Fruit fly (Drosophila melanogaster) whole organism, embryonic: ENCODE data around the gene scu.

Source experiments
- Aef1 ChIP-seq: fragments of 200-800 bp; sonication (Bioruptor generic); IDR thresholded peaks from 3 replicates; pipeline ENCODE4 v1.3.6; 2022; ENCODE audit warnings: missing biosample characterization, missing genetic modification characterization
- Atf6 ChIP-seq: fragments of 200-800 bp; sonication (Bioruptor generic); IDR thresholded peaks from 2 replicates; pipeline ENCODE4 v1.3.6; 2022; ENCODE audit warnings: missing biosample characterization, missing genetic modification characterization
- Bdp1 ChIP-seq: fragments of 200-800 bp; sonication (Bioruptor generic); optimal IDR thresholded peaks from 3 replicates; lab custom pipeline; 2016; ENCODE audit warnings: missing biosample characterization, missing genetic modification characterization
- Bgb ChIP-seq: fragments of 200-800 bp; sonication (Bioruptor generic); IDR thresholded peaks from 2 replicates; pipeline ENCODE4 v1.3.6; 2022; ENCODE audit warnings: missing biosample characterization, missing genetic modification characterization; ENCODE audit not compliant: partially characterized antibody
- CG11085 ChIP-seq: fragments of 200-800 bp; sonication (Bioruptor generic); IDR thresholded peaks from 2 replicates; pipeline ENCODE4 v1.3.6; 2022; ENCODE audit warnings: missing biosample characterization, missing genetic modification characterization
- CG11247 ChIP-seq: fragments of 200-800 bp; sonication (Bioruptor generic); IDR thresholded peaks from 2 replicates; pipeline ENCODE4 v1.3.6; 2022; ENCODE audit warnings: missing biosample characterization, missing genetic modification characterization
- CG11456 ChIP-seq: fragments of 200-800 bp; sonication (Bioruptor generic); IDR thresholded peaks from 3 replicates; pipeline ENCODE4 v1.3.6; 2022; ENCODE audit warnings: missing biosample characterization, missing genetic modification characterization
- CG13424 ChIP-seq: fragments of 200-800 bp; sonication (Bioruptor generic); optimal IDR thresholded peaks from 2 replicates; lab custom pipeline; 2019; ENCODE audit warnings: missing biosample characterization, mild to moderate bottlenecking, missing genetic modification characterization, moderate library complexity
- CG14860 ChIP-seq: fragments of 200-800 bp; sonication (Bioruptor generic); IDR thresholded peaks from 3 replicates; pipeline ENCODE4 v1.3.6; 2022; ENCODE audit warnings: missing biosample characterization, missing genetic modification characterization; ENCODE audit not compliant: partially characterized antibody
- CG1647 ChIP-seq: fragments of 200-800 bp; sonication (Bioruptor generic); optimal IDR thresholded peaks from 3 replicates; lab custom pipeline; 2016; ENCODE audit warnings: missing biosample characterization, missing genetic modification characterization
- CG17802 ChIP-seq: fragments of 200-800 bp; sonication (Bioruptor generic); optimal IDR thresholded peaks from 2 replicates; lab custom pipeline; 2018; ENCODE audit warnings: missing biosample characterization, mild to moderate bottlenecking, missing genetic modification characterization, moderate library complexity
- CG2120 ChIP-seq: fragments of 200-800 bp; sonication (Bioruptor generic); optimal IDR thresholded peaks from 3 replicates; lab custom pipeline; 2016; ENCODE audit warnings: missing biosample characterization, missing genetic modification characterization
- CG2202 ChIP-seq: fragments of 200-800 bp; sonication (Bioruptor generic); optimal IDR thresholded peaks from 2 replicates; lab custom pipeline; 2018; ENCODE audit warnings: missing biosample characterization, mild to moderate bottlenecking, missing genetic modification characterization
- CG2678 ChIP-seq: fragments of 200-800 bp; sonication (Bioruptor generic); optimal IDR thresholded peaks from 3 replicates; lab custom pipeline; 2019; ENCODE audit warnings: missing biosample characterization, mild to moderate bottlenecking, missing genetic modification characterization, moderate library complexity
- CG2712 ChIP-seq: fragments of 200-800 bp; optimal IDR thresholded peaks from 3 replicates; lab custom pipeline; 2019; ENCODE audit warnings: missing biosample characterization, mild to moderate bottlenecking, missing genetic modification characterization, moderate library complexity
- CG30403 ChIP-seq: fragments of 200-800 bp; sonication (Bioruptor generic); optimal IDR thresholded peaks from 3 replicates; lab custom pipeline; 2016; ENCODE audit warnings: missing biosample characterization, missing genetic modification characterization
- CG3163 ChIP-seq: fragments of 200-800 bp; sonication (Bioruptor generic); optimal IDR thresholded peaks from 3 replicates; lab custom pipeline; 2016; ENCODE audit warnings: missing biosample characterization, missing genetic modification characterization
- CG32532 ChIP-seq: fragments of 200-800 bp; sonication (Bioruptor generic); IDR thresholded peaks from 2 replicates; pipeline ENCODE4 v1.3.6; 2022; ENCODE audit warnings: missing biosample characterization, missing genetic modification characterization
- CG33213 ChIP-seq: fragments of 200-800 bp; sonication (Bioruptor generic); optimal IDR thresholded peaks from 3 replicates; lab custom pipeline; 2016; ENCODE audit warnings: missing biosample characterization, missing genetic modification characterization
- CG33557 ChIP-seq: fragments of 200-800 bp; sonication (Bioruptor generic); optimal IDR thresholded peaks from 2 replicates; lab custom pipeline; 2019; ENCODE audit warnings: missing biosample characterization, mild to moderate bottlenecking, missing genetic modification characterization, moderate library complexity
- CG3847 ChIP-seq: fragments of 200-800 bp; sonication (Bioruptor generic); IDR thresholded peaks from 2 replicates; pipeline ENCODE4 v1.3.6; 2022; ENCODE audit warnings: missing biosample characterization, missing genetic modification characterization
- CG6689 ChIP-seq: fragments of 200-800 bp; sonication (Bioruptor generic); IDR thresholded peaks from 2 replicates; pipeline ENCODE4 v1.3.6; 2022; ENCODE audit warnings: missing biosample characterization, missing genetic modification characterization
- CoRest ChIP-seq: fragments of 200-800 bp; sonication (Bioruptor generic); optimal IDR thresholded peaks from 3 replicates; lab custom pipeline; 2018; ENCODE audit warnings: missing biosample characterization, mild to moderate bottlenecking, missing genetic modification characterization, moderate library complexity
- D ChIP-seq, 2 experiments: fragments of 200-800 bp in 1 of 2; fragments of >200 bp in 1 of 2; sonication (Bioruptor generic) in 1 of 2; optimal IDR thresholded peaks; 2 replicates in 1 of 2; 3 replicates in 1 of 2; lab custom pipeline; 2017; ENCODE audit warnings: mild to moderate bottlenecking in 1 of 2, missing biosample characterization in 1 of 2, missing genetic modification characterization in 1 of 2, missing genetic modification reagents in 1 of 2
- Doc3 ChIP-seq: fragments of 200-800 bp; sonication (Bioruptor generic); IDR thresholded peaks from 3 replicates; pipeline ENCODE4 v1.3.6; 2022; ENCODE audit warnings: missing biosample characterization, missing genetic modification characterization; ENCODE audit not compliant: partially characterized antibody
- Eip74EF ChIP-seq, 2 experiments: fragments of 200-800 bp in 1 of 2; fragments of >200 bp in 1 of 2; sonication (Bioruptor generic) in 1 of 2; optimal IDR thresholded peaks; 2 replicates each; lab custom pipeline; 2017 to 2019; ENCODE audit warnings: missing biosample characterization in 2 of 2, missing genetic modification characterization in 2 of 2, mild to moderate bottlenecking in 1 of 2, moderate library complexity in 1 of 2
- Fer2 ChIP-seq: fragments of 200-800 bp; sonication (Bioruptor generic); optimal IDR thresholded peaks from 2 replicates; lab custom pipeline; 2018; ENCODE audit warnings: missing biosample characterization, mild to moderate bottlenecking, missing genetic modification characterization, moderate library complexity
- Jarid2 ChIP-seq: fragments of 200-800 bp; sonication (Bioruptor generic); optimal IDR thresholded peaks from 3 replicates; lab custom pipeline; 2017; ENCODE audit warnings: mild to moderate bottlenecking, missing biosample characterization, missing genetic modification reagents, missing genetic modification characterization
- NC2α ChIP-seq: fragments of 200-800 bp; sonication (Bioruptor generic); optimal IDR thresholded peaks from 2 replicates; lab custom pipeline; 2016; ENCODE audit warnings: missing biosample characterization, missing genetic modification characterization
- Poxn ChIP-seq: fragments of 200-800 bp; sonication (Bioruptor generic); IDR thresholded peaks from 2 replicates; pipeline ENCODE4 v1.3.6; 2022; ENCODE audit warnings: missing biosample characterization, missing genetic modification characterization
- Ptx1 ChIP-seq: fragments of 200-800 bp; sonication (Bioruptor generic); IDR thresholded peaks from 2 replicates; pipeline ENCODE4 v1.3.6; 2022; ENCODE audit warnings: missing biosample characterization, missing genetic modification characterization
- Rfx ChIP-seq: fragments of 200-800 bp; sonication (Bioruptor generic); IDR thresholded peaks from 2 replicates; pipeline ENCODE4 v1.3.6; 2022; ENCODE audit warnings: missing biosample characterization, missing genetic modification characterization
- Scr ChIP-seq: fragments of 200-800 bp; sonication (Bioruptor generic); IDR thresholded peaks from 2 replicates; pipeline ENCODE4 v1.3.6; 2022; ENCODE audit warnings: missing biosample characterization, missing genetic modification characterization; ENCODE audit not compliant: partially characterized antibody
- Taf1 ChIP-seq: fragments of 200-800 bp; sonication (Bioruptor generic); IDR thresholded peaks from 2 replicates; pipeline ENCODE4 v1.3.6; 2022; ENCODE audit warnings: missing biosample characterization, missing genetic modification characterization
- YL-1 ChIP-seq: fragments of 200-800 bp; sonication (Bioruptor generic); optimal IDR thresholded peaks from 3 replicates; lab custom pipeline; 2017; ENCODE audit warnings: missing biosample characterization, mild to moderate bottlenecking, missing genetic modification characterization
- ato ChIP-seq: fragments of 200-800 bp; sonication (Bioruptor generic); IDR thresholded peaks from 2 replicates; pipeline ENCODE4 v1.3.6; 2022; ENCODE audit warnings: missing biosample characterization, missing genetic modification characterization; ENCODE audit not compliant: partially characterized antibody
- dan ChIP-seq: fragments of 200-800 bp; sonication (Bioruptor generic); IDR thresholded peaks from 2 replicates; pipeline ENCODE4 v1.3.6; 2022; ENCODE audit warnings: missing biosample characterization, missing genetic modification characterization
- kay ChIP-seq: fragments of 200-800 bp; sonication (Bioruptor generic); optimal IDR thresholded peaks from 2 replicates; lab custom pipeline; 2016; ENCODE audit warnings: missing biosample characterization, missing genetic modification characterization
- kni ChIP-seq: fragments of 200-800 bp; sonication (Bioruptor generic); optimal IDR thresholded peaks from 3 replicates; lab custom pipeline; 2017; ENCODE audit warnings: mild to moderate bottlenecking, missing biosample characterization, missing genetic modification reagents, missing genetic modification characterization
- knrl ChIP-seq: fragments of 200-800 bp; sonication (Bioruptor generic); IDR thresholded peaks from 3 replicates; pipeline ENCODE4 v1.3.6; 2022; ENCODE audit warnings: missing biosample characterization, missing genetic modification characterization; ENCODE audit not compliant: partially characterized antibody
- lab ChIP-seq: fragments of 200-800 bp; sonication (Bioruptor generic); optimal IDR thresholded peaks from 3 replicates; lab custom pipeline; 2017; ENCODE audit warnings: missing biosample characterization, missing genetic modification characterization, mild to moderate bottlenecking, moderate library complexity, missing genetic modification reagents
- org-1 ChIP-seq: fragments of 200-800 bp; sonication (Bioruptor generic); optimal IDR thresholded peaks from 2 replicates; lab custom pipeline; 2017; ENCODE audit warnings: missing biosample characterization, missing genetic modification characterization
- pzg ChIP-seq: fragments of 200-800 bp; sonication (Bioruptor generic); optimal IDR thresholded peaks from 3 replicates; lab custom pipeline; 2018; ENCODE audit warnings: missing biosample characterization, mild to moderate bottlenecking, missing genetic modification characterization, moderate library complexity
- salm ChIP-seq: fragments of 200-800 bp; sonication (Bioruptor generic); optimal IDR thresholded peaks from 2 replicates; lab custom pipeline; 2018; ENCODE audit warnings: missing biosample characterization, mild to moderate bottlenecking, missing genetic modification characterization
- sens ChIP-seq: fragments of 200-800 bp; sonication (Bioruptor generic); peaks from one replicate; lab custom pipeline; 2016; ENCODE audit warnings: missing biosample characterization, missing genetic modification characterization
- seq ChIP-seq: fragments of 200-800 bp; sonication (Bioruptor generic); IDR thresholded peaks from 2 replicates; pipeline ENCODE4 v1.3.6; 2022; ENCODE audit warnings: missing biosample characterization, missing genetic modification characterization
- tap ChIP-seq: fragments of 200-800 bp; optimal IDR thresholded peaks from 3 replicates; lab custom pipeline; 2019; ENCODE audit warnings: missing biosample characterization, mild to moderate bottlenecking, missing genetic modification characterization, moderate library complexity
- ttk ChIP-seq: fragments of 200-800 bp; sonication (Bioruptor generic); IDR thresholded peaks from 2 replicates; pipeline ENCODE4 v2.1.2; 2022; ENCODE audit warnings: missing biosample characterization, missing genetic modification characterization
- yki ChIP-seq: fragments of >200 bp; optimal IDR thresholded peaks from 3 replicates; lab custom pipeline; 2018

scu gene

DNA sequence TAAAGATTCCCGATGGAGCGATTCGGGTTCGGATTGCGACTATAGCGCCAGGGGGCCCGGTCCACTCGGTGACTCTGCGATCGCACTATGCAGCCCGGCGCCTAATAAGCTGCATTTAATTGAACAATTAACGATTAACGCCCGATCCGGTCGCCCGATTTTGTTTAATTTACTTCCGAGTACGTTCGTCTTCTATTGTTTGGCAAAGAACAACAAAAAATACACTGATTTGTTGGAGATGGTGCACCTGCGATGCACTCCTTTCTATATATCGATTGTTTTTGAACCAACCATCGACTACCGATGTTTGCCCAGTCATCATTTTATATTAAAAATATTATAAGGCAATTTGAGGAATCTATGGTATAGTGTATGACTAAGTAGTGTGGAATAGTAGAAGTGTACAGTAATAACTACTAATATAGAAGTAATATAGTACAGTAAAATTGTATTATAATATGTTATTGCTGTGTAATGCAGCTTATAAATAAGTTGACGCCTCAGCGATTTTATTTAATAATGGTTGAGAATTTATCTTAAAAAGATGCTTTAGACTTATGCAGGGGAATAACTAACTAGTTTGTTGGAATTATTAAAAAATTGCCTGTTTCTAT is 10.1 kb downstream of the scu start, which contains the start of gene Mvb12 (continued):
- TF ChIP-seq Bgb (GFP tag; lab: Robert Waterston, UW) (peak; percentile 66), CG2712 (tag; lab: Kevin White, UChicago) (peak; percentile 18), YL-1 (GFP tag; lab: Kevin White, UChicago) (peak; percentile 23), CG33213 (no peak), Taf1 (no peak), CG30403 (peak; percentile 15), ttk (GFP tag; lab: Robert Waterston, UW) (no peak), seq (GFP tag; lab: Robert Waterston, UW) (0 out of 2 replicates have a peak, but pooled peaks have one; percentile 17), CoRest (tag; lab: Kevin White, UChicago) (peak; percentile 13), Bdp1 (no peak), Aef1 (peak; percentile 42; the same call in 2 of the 3 replicates), lab (GFP tag; lab: Kevin White, UChicago) (peak; percentile 46), sens (GFP tag; lab: Kevin White, UChicago) (peak; percentile 77), knrl (GFP tag; lab: Robert Waterston, UW) (peak; percentile 37; the same call in 2 of the 3 replicates), CG33557 (GFP tag; lab: Kevin White, UChicago) (peak; percentile 52), Scr (GFP tag; lab: Robert Waterston, UW) (peak; percentile 38), Doc3 (peak; percentile 51; the same call in 2 of the 3 replicates), NC2α (GFP tag; lab: Kevin White, UChicago) (no peak), org-1 (GFP tag; lab: Kevin White, UChicago) (no peak), CG6689 (GFP tag; lab: Robert Waterston, UW) (no peak), CG14860 (GFP tag; lab: Robert Waterston, UW) (peak; percentile 50; the same call in 2 of the 3 replicates), CG2678 (peak; percentile 23), tap (no peak), ato (GFP tag; lab: Robert Waterston, UW) (peak; percentile 54; the same call in 1 of the 2 replicates), kni (GFP tag; lab: Kevin White, UChicago) (peak; percentile 24), Eip74EF (GFP tag; optimal IDR thresholded peaks at IDR 0.05; lab: Kevin White, UChicago) (peak in 1 of 2 experiments; percentile 76), kay (GFP tag; lab: Kevin White, UChicago) (no peak), CG2202 (peak; percentile 17), pzg (GFP tag; lab: Kevin White, UChicago) (peak; percentile 24), CG1647 (GFP tag; lab: Kevin White, UChicago) (no peak), D (optimal IDR thresholded peaks at IDR 0.05; lab: Kevin White, UChicago) (no peak), D (GFP tag; optimal IDR thresholded peaks at IDR 0.05; lab: Kevin White, UChicago) (no peak), CG3847 (GFP tag; lab: Robert Waterston, UW) (no peak), Fer2 (tag; lab: Kevin White, UChicago) (no peak), CG32532 (GFP tag; lab: Robert Waterston, UW) (0 out of 2 replicates have a peak, but pooled peaks have one; percentile 12), Atf6 (GFP tag; lab: Robert Waterston, UW) (0 out of 2 replicates have a peak, but pooled peaks have one; percentile 18)

DNA sequence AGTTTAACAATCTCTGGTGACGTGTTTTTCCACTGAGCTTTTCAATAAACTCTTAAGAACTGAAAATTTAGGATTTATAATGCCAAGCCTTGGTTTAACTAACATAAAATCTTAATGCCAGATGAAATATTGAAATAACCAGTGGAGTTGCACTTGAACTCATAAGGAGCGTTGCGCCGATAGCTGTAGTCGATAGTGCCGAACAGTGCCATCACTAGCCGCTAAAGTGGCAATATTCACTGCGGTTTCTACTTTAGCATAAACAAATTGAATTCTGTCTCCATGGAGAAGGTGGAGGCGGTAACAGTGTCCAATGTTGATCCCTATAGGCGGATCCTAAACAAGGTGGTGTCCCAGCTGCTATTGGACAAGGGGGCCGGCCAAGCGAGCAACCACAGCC is 10.7 kb downstream of the scu start, which contains the start of gene Taf8:
Taf8 (plus strand) TSS at position 193 of the 400 bp plus-strand sequence.
- TF ChIP-seq CG17802 (tag; lab: Kevin White, UChicago) = no peak
- TF ChIP-seq kni (GFP tag; lab: Kevin White, UChicago) = no peak
- TF ChIP-seq CG14860 (GFP tag; lab: Robert Waterston, UW) = 0 out of 3 replicates have a peak, but pooled peaks have one; percentile 44
- peak; percentile 54; the same call in 1 of the 2 replicates for TF ChIP-seq ato (GFP tag; lab: Robert Waterston, UW)
- TF ChIP-seq salm (tag; lab: Kevin White, UChicago) = no peak
- TF ChIP-seq CG2120 (GFP tag; lab: Kevin White, UChicago) = peak; percentile 21
- TF ChIP-seq CG11085 (GFP tag; lab: Robert Waterston, UW) = no peak
- no peak for TF ChIP-seq dan (GFP tag; lab: Robert Waterston, UW)
- 0 out of 3 replicates have a peak, but pooled peaks have one; percentile 47 for TF ChIP-seq CG11456
- peak; percentile 52; the same call in 1 of the 2 replicates for TF ChIP-seq Rfx (GFP tag; lab: Robert Waterston, UW)
- 0 out of 2 replicates have a peak, but pooled peaks have one; percentile 35 for TF ChIP-seq Ptx1 (GFP tag; lab: Robert Waterston, UW)
- no peak for TF ChIP-seq CG3163 (GFP tag; lab: Kevin White, UChicago)
- TF ChIP-seq sens (GFP tag; lab: Kevin White, UChicago) = peak; percentile 16
- no peak for TF ChIP-seq CG13424
- TF ChIP-seq yki (lab: Kevin White, UChicago) = no peak
- TF ChIP-seq Jarid2 (GFP tag; lab: Kevin White, UChicago) = no peak
- no peak for TF ChIP-seq Poxn
- no peak for TF ChIP-seq CG11247 (GFP tag; lab: Robert Waterston, UW)
